Worm (Caenorhabditis elegans) whole organism, L1 larva: Measurements from ENCODE around the gene sumv-1.

Experiments used
- aly-2 ChIP-seq: fragments of 150-350 bp; optimal IDR thresholded peaks from 2 replicates; lab custom pipeline; 2014; ENCODE audit warnings: missing biosample characterization, missing genetic modification characterization
- egl-27 ChIP-seq, 2 experiments: fragments of 150-350 bp in 1 of 2; sonication (generic microtip); optimal IDR thresholded peaks; 3 replicates each; lab custom pipeline; 2017 to 2018; ENCODE audit warnings: missing biosample characterization in 2 of 2, missing genetic modification characterization in 2 of 2, missing genetic modification reagents in 2 of 2
- fos-1 ChIP-seq: fragments of 150-350 bp; optimal IDR thresholded peaks from 2 replicates; lab custom pipeline; 2014; ENCODE audit warnings: missing biosample characterization, missing genetic modification characterization
- jun-1 ChIP-seq: fragments of 150-350 bp; optimal IDR thresholded peaks from 2 replicates; lab custom pipeline; 2014; ENCODE audit warnings: missing biosample characterization, missing genetic modification reagents, missing genetic modification characterization
- lin-15B ChIP-seq: fragments of 150-350 bp; sonication (generic microtip); optimal IDR thresholded peaks from 3 replicates; lab custom pipeline; 2014; ENCODE audit warnings: missing biosample characterization, missing genetic modification characterization
- nhr-12 ChIP-seq: sonication (generic microtip); optimal IDR thresholded peaks from 2 replicates; lab custom pipeline; 2017; ENCODE audit warnings: missing biosample characterization, missing genetic modification characterization
- nhr-237 ChIP-seq: fragments of 150-350 bp; optimal IDR thresholded peaks from 2 replicates; lab custom pipeline; 2014; ENCODE audit warnings: missing biosample characterization, missing genetic modification characterization
- swsn-7 ChIP-seq: sonication (generic microtip); optimal IDR thresholded peaks from 2 replicates; lab custom pipeline; 2016; ENCODE audit warnings: missing genetic modification characterization, missing compliant biosample characterization

ce11 chrIII:5218687-5219086, 35.3 kb downstream of the sumv-1 start, which contains the start of gene ZC155.2:
- TF ChIP-seq jun-1 (tag; lab: Kevin White, UChicago) (no peak), fos-1 (tag; lab: Kevin White, UChicago) (no peak), swsn-7 (tag; lab: Kevin White, UChicago) (no peak), nhr-237 (tag; lab: Kevin White, UChicago) (no peak), lin-15B (tag; lab: Kevin White, UChicago) (no peak), aly-2 (no peak), nhr-12 (no peak), egl-27 (tag; optimal IDR thresholded peaks at IDR 0.05; lab: Kevin White, UChicago) (no peak)
